Worm (Caenorhabditis elegans) whole organism, late embryonic: Measurements from ENCODE around the gene ceh-20.

Source experiments
- C08G9.2 ChIP-seq: sonication (generic microtip); optimal IDR thresholded peaks from 2 replicates; lab custom pipeline; 2016; ENCODE audit warnings: mild to moderate bottlenecking, missing genetic modification characterization, moderate library complexity, missing compliant biosample characterization
- F13H6.1 ChIP-seq: sonication (generic microtip); optimal IDR thresholded peaks from 2 replicates; lab custom pipeline; 2016; ENCODE audit warnings: missing genetic modification characterization, missing compliant biosample characterization
- Y22D7AL.16 ChIP-seq: sonication (generic microtip); optimal IDR thresholded peaks from 2 replicates; lab custom pipeline; 2016; ENCODE audit warnings: missing genetic modification characterization, missing compliant biosample characterization
- ceh-14 ChIP-seq: sonication (generic microtip); optimal IDR thresholded peaks from 2 replicates; lab custom pipeline; 2016; ENCODE audit warnings: missing genotype, missing genetic modification characterization, missing compliant biosample characterization
- ceh-19 ChIP-seq: fragments of 200-800 bp; sonication (Bioruptor generic); optimal IDR thresholded peaks from 2 replicates; lab custom pipeline; 2018; ENCODE audit warnings: mild to moderate bottlenecking, missing genetic modification characterization, missing compliant biosample characterization
- ceh-2 ChIP-seq: sonication (generic microtip); optimal IDR thresholded peaks from 2 replicates; lab custom pipeline; 2016; ENCODE audit warnings: missing genotype, missing genetic modification characterization, missing compliant biosample characterization
- ceh-34 ChIP-seq: sonication (generic microtip); optimal IDR thresholded peaks from 2 replicates; lab custom pipeline; 2016; ENCODE audit warnings: mild to moderate bottlenecking, missing genetic modification characterization, missing compliant biosample characterization
- ceh-45 ChIP-seq: fragments of 200-800 bp; sonication (Bioruptor generic); IDR thresholded peaks from 2 replicates; pipeline ENCODE4 v1.3.6; 2022; ENCODE audit warnings: missing genetic modification reagents, missing genetic modification characterization, missing compliant biosample characterization
- ceh-6 ChIP-seq: fragments of 200-800 bp; sonication (Bioruptor generic); optimal IDR thresholded peaks from 2 replicates; lab custom pipeline; 2018; ENCODE audit warnings: mild to moderate bottlenecking, missing genetic modification characterization, missing compliant biosample characterization
- elt-2 ChIP-seq: sonication (generic microtip); optimal IDR thresholded peaks from 2 replicates; lab custom pipeline; 2016; ENCODE audit warnings: missing genetic modification reagents, missing genetic modification characterization, missing compliant biosample characterization
- elt-4 ChIP-seq: sonication (generic microtip); optimal IDR thresholded peaks from 2 replicates; lab custom pipeline; 2016; ENCODE audit warnings: missing genetic modification characterization, missing compliant biosample characterization
- fax-1 ChIP-seq: sonication (generic microtip); optimal IDR thresholded peaks from 2 replicates; lab custom pipeline; 2016; ENCODE audit warnings: missing genotype, missing genetic modification characterization, missing compliant biosample characterization
- hlh-13 ChIP-seq: fragments of 200-800 bp; sonication (Bioruptor generic); optimal IDR thresholded peaks from 2 replicates; lab custom pipeline; 2018; ENCODE audit warnings: mild to moderate bottlenecking, missing genetic modification characterization, missing compliant biosample characterization
- hlh-30 ChIP-seq: sonication (generic microtip); optimal IDR thresholded peaks from 2 replicates; lab custom pipeline; 2017; ENCODE audit warnings: antibody characterized with exemption, missing genetic modification characterization, missing compliant biosample characterization; ENCODE audit not compliant: insufficient read depth
- lim-6 ChIP-seq: sonication (generic microtip); optimal IDR thresholded peaks from 2 replicates; lab custom pipeline; 2016; ENCODE audit warnings: missing genetic modification characterization, missing compliant biosample characterization
- mec-3 ChIP-seq: sonication (generic microtip); optimal IDR thresholded peaks from 2 replicates; lab custom pipeline; 2016; ENCODE audit warnings: borderline replicate concordance, missing genetic modification characterization, missing compliant biosample characterization
- nfya-1 ChIP-seq: sonication (generic microtip); optimal IDR thresholded peaks from 2 replicates; lab custom pipeline; 2017; ENCODE audit warnings: missing genetic modification characterization, mild to moderate bottlenecking, missing compliant biosample characterization, antibody characterized with exemption, moderate library complexity
- nhr-11 ChIP-seq: fragments of 150-350 bp; optimal IDR thresholded peaks from 2 replicates; lab custom pipeline; 2014; ENCODE audit warnings: missing biosample characterization, missing genetic modification characterization
- nhr-232 ChIP-seq: sonication (generic microtip); optimal IDR thresholded peaks from 2 replicates; lab custom pipeline; 2016; ENCODE audit warnings: missing genetic modification characterization, missing compliant biosample characterization
- npax-4 ChIP-seq: sonication (generic microtip); optimal IDR thresholded peaks from 2 replicates; lab custom pipeline; 2016; ENCODE audit warnings: missing genetic modification characterization, missing compliant biosample characterization
- odd-2 ChIP-seq: sonication (generic microtip); optimal IDR thresholded peaks from 2 replicates; lab custom pipeline; 2017; ENCODE audit warnings: antibody characterized with exemption, mild to moderate bottlenecking, missing genetic modification characterization, missing compliant biosample characterization
- pag-3 ChIP-seq: sonication (generic microtip); optimal IDR thresholded peaks from 2 replicates; lab custom pipeline; 2016; ENCODE audit warnings: missing compliant biosample characterization, missing genetic modification characterization, borderline replicate concordance
- pros-1 ChIP-seq: fragments of 150-350 bp; optimal IDR thresholded peaks from 2 replicates; lab custom pipeline; 2014; ENCODE audit warnings: missing biosample characterization, missing genetic modification reagents, missing genetic modification characterization
- rnt-1 ChIP-seq: sonication (generic microtip); optimal IDR thresholded peaks from 2 replicates; lab custom pipeline; 2016; ENCODE audit warnings: missing genetic modification characterization, missing compliant biosample characterization
- sdc-2 ChIP-seq: sonication (generic microtip); optimal IDR thresholded peaks from 2 replicates; lab custom pipeline; 2016; ENCODE audit warnings: missing genotype, missing genetic modification characterization, missing compliant biosample characterization
- sox-4 ChIP-seq: sonication (generic microtip); optimal IDR thresholded peaks from 2 replicates; lab custom pipeline; 2017; ENCODE audit warnings: mild to moderate bottlenecking, missing genetic modification characterization, inconsistent platforms, missing compliant biosample characterization
- syd-9 ChIP-seq: sonication (generic microtip); optimal IDR thresholded peaks from 2 replicates; lab custom pipeline; 2016; ENCODE audit warnings: mild to moderate bottlenecking, missing genetic modification characterization, moderate library complexity, missing compliant biosample characterization
- tbx-2 ChIP-seq: sonication (generic microtip); optimal IDR thresholded peaks from 2 replicates; lab custom pipeline; 2016; ENCODE audit warnings: missing genetic modification characterization, missing compliant biosample characterization
- tbx-7 ChIP-seq: sonication (generic microtip); optimal IDR thresholded peaks from 2 replicates; lab custom pipeline; 2016; ENCODE audit warnings: missing genotype, missing genetic modification characterization, missing compliant biosample characterization
- ttx-3 ChIP-seq: sonication (generic microtip); optimal IDR thresholded peaks from 2 replicates; lab custom pipeline; 2016; ENCODE audit warnings: missing genetic modification reagents, missing genetic modification characterization, missing compliant biosample characterization
- unc-3 ChIP-seq, 2 experiments: fragments of 200-800 bp in 1 of 2; sonication (Bioruptor generic) in 1 of 2; sonication (generic microtip) in 1 of 2; conservative IDR thresholded peaks in 1 of 2; optimal IDR thresholded peaks in 1 of 2; 2 replicates each; pipeline versions ENCODE4 v1.3.6 to Lab custom; 2016 to 2022; ENCODE audit warnings: missing compliant biosample characterization in 2 of 2, missing genetic modification characterization in 2 of 2, missing genetic modification reagents in 1 of 2
- unc-55 ChIP-seq: sonication (generic microtip); optimal IDR thresholded peaks from 2 replicates; lab custom pipeline; 2017; ENCODE audit warnings: missing biosample characterization, missing genetic modification reagents, missing genetic modification characterization
- unc-86 ChIP-seq: sonication (generic microtip); optimal IDR thresholded peaks from 2 replicates; lab custom pipeline; 2016; ENCODE audit warnings: missing genetic modification characterization, missing compliant biosample characterization
- zip-5 ChIP-seq: sonication (generic microtip); optimal IDR thresholded peaks from 2 replicates; lab custom pipeline; 2016; ENCODE audit warnings: missing genetic modification characterization, missing compliant biosample characterization
- ztf-16 ChIP-seq: sonication (generic microtip); optimal IDR thresholded peaks from 2 replicates; lab custom pipeline; 2017; ENCODE audit warnings: missing genetic modification characterization, missing compliant biosample characterization

The ceh-20 gene

ce11 chrIII:6961167-6961566, 18.5 kb upstream of the ceh-20 start:
- TF ChIP-seq odd-2 (tag; lab: Kevin White, UChicago): peak; percentile 20
- peak; percentile 52 for TF ChIP-seq nfya-1
- no peak for TF ChIP-seq ceh-14 (tag; lab: Kevin White, UChicago)

- TF ChIP-seq lim-6 (no peak), elt-2 (peak; percentile 43), rnt-1 (no peak), sox-4 (tag; lab: Kevin White, UChicago) (no peak), tbx-2 (tag; lab: Kevin White, UChicago) (no peak), ceh-14 (tag; lab: Kevin White, UChicago) (no peak), hlh-13 (no peak), ttx-3 (tag; lab: Kevin White, UChicago) (no peak), ceh-45 (no peak), hlh-30 (tag; lab: Kevin White, UChicago) (no peak), zip-5 (no peak), unc-55 (GFP tag; lab: Kevin White, UChicago) (peak; percentile 33), elt-4 (tag; lab: Kevin White, UChicago) (no peak), nhr-232 (tag; lab: Kevin White, UChicago) (no peak), ceh-6 (GFP tag; lab: Kevin White, UChicago) (no peak), unc-86 (tag; lab: Kevin White, UChicago) (no peak), mec-3 (tag; lab: Kevin White, UChicago) (no peak)
- TF ChIP-seq, all 69 proteins: peak for 2
Measured at ce11 chrIII:6961937-6962504, 17.7 kb upstream of the ceh-20 start, which contains the start of the genes rpn-6.1 and F57B9.1. TSS of gene rpn-6.1 (minus strand) at chrIII:6962001. TSS of gene F57B9.1 (plus strand) at chrIII:6962090.

- TF ChIP-seq nfya-1 (peak; percentile 44), sox-4 (tag; lab: Kevin White, UChicago) (no peak), hlh-30 (tag; lab: Kevin White, UChicago) (peak; percentile 82), lim-6 (no peak), syd-9 (tag; lab: Kevin White, UChicago) (no peak), ceh-2 (tag; lab: Kevin White, UChicago) (no peak), unc-86 (tag; lab: Kevin White, UChicago) (no peak), sdc-2 (no peak), tbx-7 (tag; lab: Kevin White, UChicago) (no peak), nhr-232 (tag; lab: Kevin White, UChicago) (no peak)
Measured at ce11 chrIII:6968080-6968639, 11.5 kb upstream of the ceh-20 start, which contains the start of gene panl-2. TSS of gene panl-2 (minus strand) at chrIII:6968130.

ce11 chrIII:6968655-6969054, 11.0 kb upstream of the ceh-20 start:
- TF ChIP-seq C08G9.2 (tag; lab: Kevin White, UChicago) (no peak), ceh-19 (GFP tag; lab: Kevin White, UChicago) (no peak), npax-4 (tag; lab: Kevin White, UChicago) (no peak), nhr-11 (tag; lab: Kevin White, UChicago) (no peak)

ce11 chrIII:6969090-6969489, 10.6 kb upstream of the ceh-20 start, which contains the start of gene F31E3.12:
TSS of gene F31E3.12 (plus strand) at chrIII:6969390.
- no peak for TF ChIP-seq ttx-3 (tag; lab: Kevin White, UChicago)
- TF ChIP-seq pag-3 (tag; lab: Kevin White, UChicago): no peak
- TF ChIP-seq ceh-34 (tag; lab: Kevin White, UChicago): no peak
- TF ChIP-seq ztf-16 (tag; lab: Kevin White, UChicago): no peak
- no peak for TF ChIP-seq fax-1 (tag; lab: Kevin White, UChicago)
- TF ChIP-seq F13H6.1: no peak
- TF ChIP-seq unc-3 (GFP tag; conservative IDR thresholded peaks at IDR 0.05; lab: Robert Waterston, UW): no peak
- no peak for TF ChIP-seq unc-3 (tag; optimal IDR thresholded peaks at IDR 0.05; lab: Kevin White, UChicago)
- TF ChIP-seq pros-1 (tag; lab: Kevin White, UChicago): no peak
- no peak for TF ChIP-seq tbx-2 (tag; lab: Kevin White, UChicago)
- TF ChIP-seq Y22D7AL.16 (tag; lab: Kevin White, UChicago): no peak
- TF ChIP-seq sdc-2: no peak
- no peak for TF ChIP-seq unc-55 (GFP tag; lab: Kevin White, UChicago)
